Worm (Caenorhabditis elegans) whole organism, young adult: ENCODE results near the gene trm-1.

Source experiments
- B0019.2 ChIP-seq: fragments of 200-800 bp; sonication (Bioruptor generic); conservative IDR thresholded peaks from 2 replicates; pipeline ENCODE4 v1.3.6; 2022; ENCODE audit warnings: missing genetic modification reagents, missing genetic modification characterization, missing compliant biosample characterization
- F37B4.10 ChIP-seq: fragments of 200-800 bp; sonication (Bioruptor generic); IDR thresholded peaks from 2 replicates; pipeline ENCODE4 v1.3.6; 2022; ENCODE audit warnings: missing genetic modification characterization, missing compliant biosample characterization
- F55B11.4 ChIP-seq: sonication (generic microtip); optimal IDR thresholded peaks from 2 replicates; lab custom pipeline; 2016; ENCODE audit warnings: missing compliant biosample characterization, missing genetic modification characterization, borderline replicate concordance; ENCODE audit not compliant: insufficient read depth
- ama-1 ChIP-seq, 3 experiments: fragments of 150-350 bp in 1 of 3; sonication (generic microtip) in 2 of 3; optimal IDR thresholded peaks; 2 replicates each; lab custom pipeline; 2014 to 2018; ENCODE audit warnings: missing biosample characterization in 2 of 3, missing genetic modification characterization in 2 of 3, missing genetic modification reagents in 2 of 3
- egl-18 ChIP-seq: fragments of 200-800 bp; sonication (Bioruptor generic); IDR thresholded peaks from 2 replicates; pipeline ENCODE4 v1.3.6; 2022; ENCODE audit warnings: missing genetic modification reagents, missing genetic modification characterization, missing compliant biosample characterization
- hmg-1.2 ChIP-seq: fragments of 200-800 bp; sonication (Bioruptor generic); IDR thresholded peaks from 2 replicates; pipeline ENCODE4 v1.3.6; 2022; ENCODE audit warnings: missing genetic modification reagents, missing genetic modification characterization, missing compliant biosample characterization
- nfya-2 ChIP-seq: fragments of 200-800 bp; sonication (Bioruptor generic); IDR thresholded peaks from 2 replicates; pipeline ENCODE4 v1.3.6; 2022; ENCODE audit warnings: missing genetic modification reagents, missing genetic modification characterization, missing compliant biosample characterization
- nhr-27 ChIP-seq: fragments of 200-800 bp; sonication (Bioruptor generic); optimal IDR thresholded peaks from 2 replicates; lab custom pipeline; 2018; ENCODE audit warnings: mild to moderate bottlenecking, missing genetic modification characterization, moderate library complexity, missing compliant biosample characterization
- pha-4 ChIP-seq: fragments of 150-350 bp; sonication (generic microtip); optimal IDR thresholded peaks from 2 replicates; lab custom pipeline; 2014; ENCODE audit warnings: missing biosample characterization, missing genetic modification reagents, missing genetic modification characterization
- snpc-1.3 ChIP-seq: sonication (generic microtip); optimal IDR thresholded peaks from 2 replicates; lab custom pipeline; 2017; ENCODE audit warnings: missing genetic modification characterization, mild to moderate bottlenecking, missing compliant biosample characterization, antibody characterized with exemption, moderate library complexity, missing genotype, missing genetic modification reagents; ENCODE audit not compliant: insufficient read depth
- snpc-4 ChIP-seq, 5 experiments: fragments of 150-350 bp in 1 of 5; sonication (generic microtip) in 4 of 5; optimal IDR thresholded peaks; 2 replicates each; lab custom pipeline; 2014 to 2018; ENCODE audit warnings: missing genetic modification characterization in 5 of 5, missing biosample characterization in 3 of 5, antibody characterized with exemption in 2 of 5, mild to moderate bottlenecking in 2 of 5, missing compliant biosample characterization in 2 of 5, missing genotype in 2 of 5, moderate library complexity in 2 of 5, missing genetic modification reagents in 1 of 5
- tbx-9 ChIP-seq: sonication (generic microtip); optimal IDR thresholded peaks from 2 replicates; lab custom pipeline; 2016; ENCODE audit warnings: borderline replicate concordance, missing genetic modification characterization, inconsistent platforms, missing compliant biosample characterization
- ztf-18 ChIP-seq: sonication (generic microtip); optimal IDR thresholded peaks from 2 replicates; lab custom pipeline; 2016; ENCODE audit warnings: missing genotype, mild to moderate bottlenecking, missing genetic modification characterization, missing compliant biosample characterization

- TF ChIP-seq ama-1 (optimal IDR thresholded peaks at IDR 0.05; lab: Kevin White, UChicago) = no peak
- TF ChIP-seq ama-1 (GFP tag; optimal IDR thresholded peaks at IDR 0.05; lab: Kevin White, UChicago) = no peak
- no peak for TF ChIP-seq snpc-1.3 (tag; lab: Kevin White, UChicago)
- TF ChIP-seq ztf-18 (tag; lab: Kevin White, UChicago) = no peak
- TF ChIP-seq pha-4 = no peak
- no peak for TF ChIP-seq nfya-2 (GFP tag; lab: Robert Waterston, UW)
- no peak for TF ChIP-seq F55B11.4 (tag; lab: Kevin White, UChicago)
- TF ChIP-seq tbx-9 (tag; lab: Kevin White, UChicago) = no peak
- TF ChIP-seq F37B4.10 (GFP tag; lab: Robert Waterston, UW) = no peak
- no peak for TF ChIP-seq egl-18 (GFP tag; lab: Robert Waterston, UW)
- TF ChIP-seq nhr-27 (tag; lab: Kevin White, UChicago) = no peak
- no peak for TF ChIP-seq B0019.2 (GFP tag; lab: Robert Waterston, UW)
- no peak for TF ChIP-seq hmg-1.2 (GFP tag; lab: Robert Waterston, UW)
- TF ChIP-seq snpc-4 (GFP tag; optimal IDR thresholded peaks at IDR 0.05; lab: Kevin White, UChicago) = no peak
- no peak for TF ChIP-seq snpc-4 (tag; optimal IDR thresholded peaks at IDR 0.05; lab: Kevin White, UChicago)
Measured at ce11 chrV:14153615-14154014, 31.8 kb downstream of the trm-1 start.
